Worm (Caenorhabditis elegans) whole organism, late embryonic: ENCODE data around the gene F19B2.7.

Source experiments
- C08G9.2 ChIP-seq: sonication (generic microtip); optimal IDR thresholded peaks from 2 replicates; lab custom pipeline; 2016; ENCODE audit warnings: mild to moderate bottlenecking, missing genetic modification characterization, moderate library complexity, missing compliant biosample characterization
- C38D4.7 ChIP-seq: fragments of 200-800 bp; sonication (Bioruptor generic); optimal IDR thresholded peaks from 2 replicates; lab custom pipeline; 2018; ENCODE audit warnings: mild to moderate bottlenecking, missing genetic modification characterization, moderate library complexity, missing compliant biosample characterization
- Y22D7AL.16 ChIP-seq: sonication (generic microtip); optimal IDR thresholded peaks from 2 replicates; lab custom pipeline; 2016; ENCODE audit warnings: missing genetic modification characterization, missing compliant biosample characterization
- ama-1 ChIP-seq: fragments of 150-350 bp; optimal IDR thresholded peaks from 2 replicates; lab custom pipeline; 2014
- ceh-18 ChIP-seq: sonication (generic microtip); optimal IDR thresholded peaks from 2 replicates; lab custom pipeline; 2016; ENCODE audit warnings: missing genetic modification characterization, missing compliant biosample characterization
- ceh-48 ChIP-seq: sonication (generic microtip); optimal IDR thresholded peaks from 2 replicates; lab custom pipeline; 2016; ENCODE audit warnings: missing genetic modification characterization, inconsistent platforms, missing compliant biosample characterization
- ceh-6 ChIP-seq: fragments of 200-800 bp; sonication (Bioruptor generic); optimal IDR thresholded peaks from 2 replicates; lab custom pipeline; 2018; ENCODE audit warnings: mild to moderate bottlenecking, missing genetic modification characterization, missing compliant biosample characterization
- dmd-4 ChIP-seq: sonication (generic microtip); optimal IDR thresholded peaks from 2 replicates; lab custom pipeline; 2016; ENCODE audit warnings: borderline replicate concordance, missing genetic modification characterization, missing compliant biosample characterization
- dve-1 ChIP-seq: sonication (generic microtip); optimal IDR thresholded peaks from 2 replicates; lab custom pipeline; 2017; ENCODE audit warnings: antibody characterized with exemption, mild to moderate bottlenecking, missing genetic modification characterization, missing compliant biosample characterization
- eyg-1 ChIP-seq: sonication (generic microtip); optimal IDR thresholded peaks from 2 replicates; lab custom pipeline; 2016; ENCODE audit warnings: missing genotype, missing genetic modification characterization, missing compliant biosample characterization
- fax-1 ChIP-seq: sonication (generic microtip); optimal IDR thresholded peaks from 2 replicates; lab custom pipeline; 2016; ENCODE audit warnings: missing genotype, missing genetic modification characterization, missing compliant biosample characterization
- hlh-15 ChIP-seq: sonication (generic microtip); optimal IDR thresholded peaks from 2 replicates; lab custom pipeline; 2016; ENCODE audit warnings: missing genetic modification characterization, missing compliant biosample characterization
- hlh-30 ChIP-seq: sonication (generic microtip); optimal IDR thresholded peaks from 2 replicates; lab custom pipeline; 2017; ENCODE audit warnings: antibody characterized with exemption, missing genetic modification characterization, missing compliant biosample characterization; ENCODE audit not compliant: insufficient read depth
- nhr-232 ChIP-seq: sonication (generic microtip); optimal IDR thresholded peaks from 2 replicates; lab custom pipeline; 2016; ENCODE audit warnings: missing genetic modification characterization, missing compliant biosample characterization
- pat-9 ChIP-seq: fragments of 200-800 bp; sonication (Bioruptor generic); optimal IDR thresholded peaks from 2 replicates; lab custom pipeline; 2018; ENCODE audit warnings: mild to moderate bottlenecking, missing genetic modification characterization, moderate library complexity, missing compliant biosample characterization
- syd-9 ChIP-seq: sonication (generic microtip); optimal IDR thresholded peaks from 2 replicates; lab custom pipeline; 2016; ENCODE audit warnings: mild to moderate bottlenecking, missing genetic modification characterization, moderate library complexity, missing compliant biosample characterization
- tbx-2 ChIP-seq: sonication (generic microtip); optimal IDR thresholded peaks from 2 replicates; lab custom pipeline; 2016; ENCODE audit warnings: missing genetic modification characterization, missing compliant biosample characterization
- unc-3 ChIP-seq, 2 experiments: fragments of 200-800 bp in 1 of 2; sonication (Bioruptor generic) in 1 of 2; sonication (generic microtip) in 1 of 2; conservative IDR thresholded peaks in 1 of 2; optimal IDR thresholded peaks in 1 of 2; 2 replicates each; pipeline versions ENCODE4 v1.3.6 to Lab custom; 2016 to 2022; ENCODE audit warnings: missing compliant biosample characterization in 2 of 2, missing genetic modification characterization in 2 of 2, missing genetic modification reagents in 1 of 2

Gene F19B2.7

DNA sequence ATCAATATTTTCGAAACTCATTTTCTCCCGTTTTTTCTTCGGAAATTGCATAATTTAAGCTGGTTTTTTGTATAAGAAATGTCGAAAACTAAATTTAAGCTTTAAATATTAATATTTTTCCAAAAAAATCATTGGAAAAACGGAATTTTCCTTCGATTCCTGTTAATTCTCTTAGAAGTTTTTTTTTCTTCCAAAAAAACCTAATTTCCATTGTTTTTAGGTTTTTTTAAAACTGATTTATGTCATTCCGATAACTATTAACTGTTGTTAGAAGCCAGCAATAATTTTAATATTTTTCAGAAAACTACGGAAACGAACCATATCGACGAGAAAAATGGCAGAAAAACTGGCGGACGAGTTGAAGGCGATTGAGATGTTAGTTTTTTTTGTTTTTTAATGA is 49.8 kb downstream of the F19B2.7 start, which contains the start of gene fbxa-114:
fbxa-114 (plus strand) TSS at position 301 of the 400 bp plus-strand sequence.
- no peak for TF ChIP-seq Y22D7AL.16 (tag; lab: Kevin White, UChicago)

DNA sequence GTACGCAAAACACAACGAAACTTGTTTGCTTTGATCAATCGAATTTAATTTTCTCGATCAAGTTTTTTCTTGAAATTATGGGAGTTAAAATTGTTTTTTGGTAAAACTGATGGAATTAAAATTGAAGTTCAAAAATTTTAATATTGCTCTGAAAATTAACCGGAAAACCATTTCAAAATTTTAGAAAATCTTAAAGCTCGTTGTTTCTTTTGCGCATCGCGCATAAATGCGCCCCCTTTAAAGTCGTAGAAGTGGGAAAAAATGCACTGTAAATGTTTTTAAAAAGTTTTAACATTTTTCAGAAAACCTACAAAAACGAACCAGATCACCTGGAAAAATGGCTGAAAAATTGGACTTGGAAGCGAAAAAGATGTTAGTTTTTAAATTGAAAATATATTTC is 51.6 kb downstream of the F19B2.7 start, which contains the start of gene fbxa-113:
fbxa-113 (plus strand) TSS at position 301 of the 400 bp plus-strand sequence.
- TF ChIP-seq C38D4.7 (GFP tag; lab: Kevin White, UChicago) (no peak), Y22D7AL.16 (tag; lab: Kevin White, UChicago) (no peak), syd-9 (no peak), hlh-30 (tag; lab: Kevin White, UChicago) (no peak), dmd-4 (tag; lab: Kevin White, UChicago) (no peak), eyg-1 (tag; lab: Kevin White, UChicago) (no peak), hlh-15 (tag; lab: Kevin White, UChicago) (no peak), ceh-48 (tag; lab: Kevin White, UChicago) (no peak), unc-3 (GFP tag; conservative IDR thresholded peaks at IDR 0.05; lab: Robert Waterston, UW) (no peak), unc-3 (tag; optimal IDR thresholded peaks at IDR 0.05; lab: Kevin White, UChicago) (no peak), ceh-6 (GFP tag; lab: Kevin White, UChicago) (no peak), ceh-18 (tag; lab: Kevin White, UChicago) (no peak), pat-9 (tag; lab: Kevin White, UChicago) (no peak), nhr-232 (tag; lab: Kevin White, UChicago) (no peak), ama-1 (lab: Kevin White, UChicago) (no peak), fax-1 (tag; lab: Kevin White, UChicago) (no peak), dve-1 (tag; lab: Kevin White, UChicago) (no peak), C08G9.2 (tag; lab: Kevin White, UChicago) (no peak), tbx-2 (tag; lab: Kevin White, UChicago) (no peak)
